Fruit fly (Drosophila melanogaster) whole organism, embryonic: ENCODE results near the gene CG11597.

Experiments used
- Aef1 ChIP-seq: fragments of 200-800 bp; sonication (Bioruptor generic); IDR thresholded peaks from 3 replicates; pipeline ENCODE4 v1.3.6; 2022; ENCODE audit warnings: missing biosample characterization, missing genetic modification characterization
- Antp ChIP-seq: fragments of 200-800 bp; sonication (Bioruptor generic); optimal IDR thresholded peaks from 3 replicates; lab custom pipeline; 2016; ENCODE audit warnings: missing biosample characterization, missing genetic modification characterization
- CG10147 ChIP-seq: fragments of 200-800 bp; sonication (Bioruptor generic); optimal IDR thresholded peaks from 2 replicates; lab custom pipeline; 2019; ENCODE audit warnings: missing biosample characterization, mild to moderate bottlenecking, missing genetic modification characterization, moderate library complexity
- CG10274 ChIP-seq: fragments of 200-800 bp; sonication (Bioruptor generic); optimal IDR thresholded peaks from 3 replicates; lab custom pipeline; 2017; ENCODE audit warnings: missing biosample characterization, mild to moderate bottlenecking, missing genetic modification characterization
- CG12071 ChIP-seq: fragments of 200-800 bp; sonication (Bioruptor generic); optimal IDR thresholded peaks from 3 replicates; lab custom pipeline; 2018; ENCODE audit warnings: missing biosample characterization, mild to moderate bottlenecking, missing genetic modification characterization
- CG1233 ChIP-seq: fragments of 200-800 bp; sonication (Bioruptor generic); optimal IDR thresholded peaks from 4 replicates; lab custom pipeline; 2018; ENCODE audit warnings: missing biosample characterization, mild to moderate bottlenecking, missing genetic modification characterization
- CG12769 ChIP-seq: fragments of 200-800 bp; sonication (Bioruptor generic); optimal IDR thresholded peaks from 2 replicates; lab custom pipeline; 2019; ENCODE audit warnings: missing biosample characterization, mild to moderate bottlenecking, missing genetic modification characterization, moderate library complexity
- CG13296 ChIP-seq: fragments of 200-800 bp; sonication (Bioruptor generic); optimal IDR thresholded peaks from 3 replicates; lab custom pipeline; 2018; ENCODE audit warnings: missing biosample characterization, mild to moderate bottlenecking, missing genetic modification characterization
- CG14014 ChIP-seq: fragments of 200-800 bp; sonication (Bioruptor generic); IDR thresholded peaks from 2 replicates; pipeline ENCODE4 v1.3.6; 2022; ENCODE audit warnings: missing biosample characterization, missing genetic modification characterization
- CG14441 ChIP-seq: fragments of 200-800 bp; sonication (Bioruptor generic); IDR thresholded peaks from 2 replicates; pipeline ENCODE4 v1.3.6; 2022; ENCODE audit warnings: missing biosample characterization, missing genetic modification characterization
- CG15696 ChIP-seq: fragments of 200-800 bp; sonication (Bioruptor generic); optimal IDR thresholded peaks from 2 replicates; lab custom pipeline; 2019; ENCODE audit warnings: missing biosample characterization, mild to moderate bottlenecking, missing genetic modification characterization, moderate library complexity
- CG16863 ChIP-seq: fragments of 200-800 bp; sonication (Bioruptor generic); optimal IDR thresholded peaks from 3 replicates; lab custom pipeline; 2016; ENCODE audit warnings: missing biosample characterization, missing genetic modification characterization
- CG2116 ChIP-seq: fragments of 200-800 bp; sonication (Bioruptor generic); optimal IDR thresholded peaks from 3 replicates; lab custom pipeline; 2018; ENCODE audit warnings: missing biosample characterization, mild to moderate bottlenecking, missing genetic modification characterization
- CG2129 ChIP-seq: fragments of 200-800 bp; sonication (Bioruptor generic); IDR thresholded peaks from 2 replicates; pipeline ENCODE4 v1.3.6; 2022; ENCODE audit warnings: missing biosample characterization, missing genetic modification characterization; ENCODE audit not compliant: partially characterized antibody
- CG3163 ChIP-seq: fragments of 200-800 bp; sonication (Bioruptor generic); optimal IDR thresholded peaks from 3 replicates; lab custom pipeline; 2016; ENCODE audit warnings: missing biosample characterization, missing genetic modification characterization
- CG3838 ChIP-seq: fragments of 200-800 bp; sonication (Bioruptor generic); optimal IDR thresholded peaks from 3 replicates; lab custom pipeline; 2016; ENCODE audit warnings: missing biosample characterization, missing genetic modification characterization
- CG3847 ChIP-seq: fragments of 200-800 bp; sonication (Bioruptor generic); IDR thresholded peaks from 2 replicates; pipeline ENCODE4 v1.3.6; 2022; ENCODE audit warnings: missing biosample characterization, missing genetic modification characterization
- CG4404 ChIP-seq: fragments of 200-800 bp; sonication (Bioruptor generic); IDR thresholded peaks from 2 replicates; pipeline ENCODE4 v1.3.6; 2022; ENCODE audit warnings: missing biosample characterization, missing genetic modification characterization
- CG6175 ChIP-seq: fragments of 200-800 bp; sonication (Bioruptor generic); IDR thresholded peaks from 3 replicates; pipeline ENCODE4 v1.3.6; 2022; ENCODE audit warnings: missing biosample characterization, missing genetic modification characterization
- CG6654 ChIP-seq: fragments of 200-800 bp; sonication (Bioruptor generic); optimal IDR thresholded peaks from 2 replicates; lab custom pipeline; 2017; ENCODE audit warnings: missing biosample characterization, mild to moderate bottlenecking, missing genetic modification characterization
- CG6854 ChIP-seq: fragments of 200-800 bp; sonication (Bioruptor generic); optimal IDR thresholded peaks from 3 replicates; lab custom pipeline; 2017; ENCODE audit warnings: missing biosample characterization, mild to moderate bottlenecking, missing genetic modification characterization
- CG7745 ChIP-seq: fragments of 200-800 bp; sonication (Bioruptor generic); optimal IDR thresholded peaks from 2 replicates; lab custom pipeline; 2018; ENCODE audit warnings: missing biosample characterization, mild to moderate bottlenecking, missing genetic modification characterization, moderate library complexity
- CG9609 ChIP-seq: fragments of 200-800 bp; sonication (Bioruptor generic); optimal IDR thresholded peaks from 3 replicates; lab custom pipeline; 2016; ENCODE audit warnings: missing biosample characterization, missing genetic modification characterization
- CHES-1-like ChIP-seq: fragments of 200-800 bp; sonication (Bioruptor generic); optimal IDR thresholded peaks from 2 replicates; lab custom pipeline; 2016; ENCODE audit warnings: missing biosample characterization, missing genetic modification characterization
- Deaf1 ChIP-seq: fragments of 200-800 bp; optimal IDR thresholded peaks from 3 replicates; lab custom pipeline; 2019; ENCODE audit warnings: missing biosample characterization, mild to moderate bottlenecking, missing genetic modification characterization, moderate library complexity
- Dll ChIP-seq: fragments of 200-800 bp; sonication (Bioruptor generic); IDR thresholded peaks from 4 replicates; pipeline ENCODE4 v1.3.6; 2022; ENCODE audit warnings: missing biosample characterization, missing genetic modification characterization; ENCODE audit not compliant: partially characterized antibody
- HmgD ChIP-seq: fragments of 200-800 bp; sonication (Bioruptor generic); optimal IDR thresholded peaks from 3 replicates; lab custom pipeline; 2016; ENCODE audit warnings: missing biosample characterization, missing genetic modification characterization
- Lhr ChIP-seq: fragments of 200-800 bp; sonication (Bioruptor generic); optimal IDR thresholded peaks from 3 replicates; lab custom pipeline; 2017; ENCODE audit warnings: mild to moderate bottlenecking, missing biosample characterization, missing genetic modification reagents, missing genetic modification characterization
- Mrtf ChIP-seq: fragments of 200-800 bp; sonication (Bioruptor generic); IDR thresholded peaks from 3 replicates; pipeline ENCODE4 v1.3.6; 2022; ENCODE audit warnings: missing biosample characterization, missing genetic modification characterization
- NC2α ChIP-seq: fragments of 200-800 bp; sonication (Bioruptor generic); optimal IDR thresholded peaks from 2 replicates; lab custom pipeline; 2016; ENCODE audit warnings: missing biosample characterization, missing genetic modification characterization
- NfI ChIP-seq: fragments of 200-800 bp; sonication (Bioruptor generic); optimal IDR thresholded peaks from 3 replicates; lab custom pipeline; 2018; ENCODE audit warnings: missing biosample characterization, mild to moderate bottlenecking, missing genetic modification characterization, moderate library complexity
- Ravus ChIP-seq: fragments of 200-800 bp; sonication (Bioruptor generic); IDR thresholded peaks from 2 replicates; pipeline ENCODE4 v1.3.6; 2022; ENCODE audit warnings: missing biosample characterization, missing genetic modification characterization
- Taf1 ChIP-seq: fragments of 200-800 bp; sonication (Bioruptor generic); IDR thresholded peaks from 2 replicates; pipeline ENCODE4 v1.3.6; 2022; ENCODE audit warnings: missing biosample characterization, missing genetic modification characterization
- ato ChIP-seq: fragments of 200-800 bp; sonication (Bioruptor generic); IDR thresholded peaks from 2 replicates; pipeline ENCODE4 v1.3.6; 2022; ENCODE audit warnings: missing biosample characterization, missing genetic modification characterization; ENCODE audit not compliant: partially characterized antibody
- chn ChIP-seq: fragments of 200-800 bp; sonication (Bioruptor generic); optimal IDR thresholded peaks from 2 replicates; lab custom pipeline; 2016; ENCODE audit warnings: missing biosample characterization, missing genetic modification characterization
- ci ChIP-seq: fragments of 200-800 bp; sonication (Bioruptor generic); IDR thresholded peaks from 3 replicates; pipeline ENCODE4 v1.3.6; 2022; ENCODE audit warnings: missing biosample characterization, missing genetic modification characterization
- crc ChIP-seq: fragments of 200-800 bp; sonication (Bioruptor generic); optimal IDR thresholded peaks from 2 replicates; lab custom pipeline; 2016; ENCODE audit warnings: missing biosample characterization, missing genetic modification characterization
- dmrt99B ChIP-seq: fragments of 200-800 bp; sonication (Bioruptor generic); optimal IDR thresholded peaks from 2 replicates; lab custom pipeline; 2018; ENCODE audit warnings: missing biosample characterization, mild to moderate bottlenecking, missing genetic modification characterization, moderate library complexity
- fd64A ChIP-seq: fragments of 200-800 bp; sonication (Bioruptor generic); optimal IDR thresholded peaks from 3 replicates; lab custom pipeline; 2018; ENCODE audit warnings: missing biosample characterization, mild to moderate bottlenecking, missing genetic modification characterization
- fd96Cb ChIP-seq: fragments of 200-800 bp; sonication (Bioruptor generic); optimal IDR thresholded peaks from 2 replicates; lab custom pipeline; 2018; ENCODE audit warnings: missing biosample characterization, mild to moderate bottlenecking, missing genetic modification characterization, moderate library complexity
- gem ChIP-seq: fragments of 200-800 bp; sonication (Bioruptor generic); optimal IDR thresholded peaks from 2 replicates; lab custom pipeline; 2019; ENCODE audit warnings: missing biosample characterization, mild to moderate bottlenecking, missing genetic modification characterization, moderate library complexity
- hb ChIP-seq: fragments of 200-800 bp; sonication (Bioruptor generic); IDR thresholded peaks from 3 replicates; pipeline ENCODE4 v1.3.6; 2022; ENCODE audit warnings: missing biosample characterization, missing genetic modification characterization; ENCODE audit not compliant: partially characterized antibody
- jigr1 ChIP-seq: fragments of 200-800 bp; sonication (Bioruptor generic); IDR thresholded peaks from 3 replicates; pipeline ENCODE4 v1.3.6; 2022; ENCODE audit warnings: missing biosample characterization, missing genetic modification characterization
- nerfin-2 ChIP-seq: fragments of 200-800 bp; sonication (Bioruptor generic); IDR thresholded peaks from 2 replicates; pipeline ENCODE4 v1.3.6; 2022; ENCODE audit warnings: missing biosample characterization, missing genetic modification characterization; ENCODE audit not compliant: partially characterized antibody
- onecut ChIP-seq: fragments of 200-800 bp; sonication (Bioruptor generic); IDR thresholded peaks from 2 replicates; pipeline ENCODE4 v1.3.6; 2022; ENCODE audit warnings: missing biosample characterization, missing genetic modification characterization
- pb ChIP-seq: fragments of 200-800 bp; sonication (Bioruptor generic); optimal IDR thresholded peaks from 3 replicates; lab custom pipeline; 2016; ENCODE audit warnings: missing biosample characterization, missing genetic modification characterization
- rib ChIP-seq: fragments of 200-800 bp; sonication (Bioruptor generic); IDR thresholded peaks from 2 replicates; pipeline ENCODE4 v1.3.6; 2022; ENCODE audit warnings: missing biosample characterization, missing genetic modification characterization
- scrt ChIP-seq: fragments of 200-800 bp; sonication (Bioruptor generic); optimal IDR thresholded peaks from 2 replicates; lab custom pipeline; 2018; ENCODE audit warnings: missing biosample characterization, mild to moderate bottlenecking, missing genetic modification characterization, moderate library complexity
- tin ChIP-seq: fragments of 200-800 bp; sonication (Bioruptor generic); optimal IDR thresholded peaks from 3 replicates; lab custom pipeline; 2016; ENCODE audit warnings: missing biosample characterization, missing genetic modification characterization
- vnd ChIP-seq: fragments of 200-800 bp; sonication (Bioruptor generic); IDR thresholded peaks from 3 replicates; pipeline ENCODE4 v1.3.6; 2022; ENCODE audit warnings: missing biosample characterization, missing genetic modification characterization; ENCODE audit not compliant: partially characterized antibody
- wor ChIP-seq: fragments of 200-800 bp; sonication (Bioruptor generic); IDR thresholded peaks from 2 replicates; pipeline ENCODE4 v1.3.6; 2022; ENCODE audit warnings: missing biosample characterization, missing genetic modification characterization

The CG11597 gene

DNA sequence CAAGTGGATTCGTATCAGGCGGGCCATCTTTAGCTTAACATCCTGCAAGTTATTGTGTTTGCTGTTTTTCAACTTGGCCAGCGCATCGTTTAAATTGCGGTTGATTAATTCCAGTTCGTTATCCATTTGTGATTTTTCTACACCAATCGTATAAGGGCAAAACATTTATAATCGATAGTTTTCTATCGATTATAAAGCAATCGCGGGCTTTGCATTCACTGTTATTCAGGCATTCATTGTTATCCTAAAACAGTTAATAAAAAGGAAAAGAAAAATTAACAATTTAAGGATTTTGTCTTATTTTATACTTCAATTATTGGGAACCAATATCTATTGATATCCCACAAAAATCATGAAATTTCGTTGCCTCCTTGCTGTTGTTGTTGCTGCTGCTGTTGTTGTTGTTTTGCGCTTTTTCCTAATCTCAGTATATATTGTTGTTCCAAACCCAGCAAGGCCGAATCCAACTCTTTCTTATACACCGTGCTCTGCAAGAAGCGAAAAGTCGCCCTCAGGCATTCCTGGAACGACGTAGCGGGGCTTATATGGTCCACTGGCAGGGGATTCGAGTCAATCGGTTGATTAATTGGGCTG, 3.6 kb upstream of the CG11597 start, which contains the start of gene CG32095 (continued):
- no peak for TF ChIP-seq chn (GFP tag; lab: Kevin White, UChicago)
- TF ChIP-seq scrt: no peak
- TF ChIP-seq jigr1 (GFP tag; lab: Robert Waterston, UW): no peak
- no peak for TF ChIP-seq dmrt99B
- TF ChIP-seq CG15696: no peak
- no peak for TF ChIP-seq CG6175 (GFP tag; lab: Robert Waterston, UW)
- TF ChIP-seq Taf1 (GFP tag; lab: Robert Waterston, UW): no peak
- TF ChIP-seq crc: no peak
- no peak for TF ChIP-seq CG6654 (GFP tag; lab: Kevin White, UChicago)
- peak; percentile 53 for TF ChIP-seq CG2129 (GFP tag; lab: Robert Waterston, UW)
- no peak for TF ChIP-seq CG14441 (GFP tag; lab: Robert Waterston, UW)
- no peak for TF ChIP-seq Mrtf (GFP tag; lab: Robert Waterston, UW)
- peak; percentile 88 for TF ChIP-seq Dll (GFP tag; lab: Robert Waterston, UW)
- no peak for TF ChIP-seq ci (GFP tag; lab: Robert Waterston, UW)
- no peak for TF ChIP-seq fd64A (GFP tag; lab: Kevin White, UChicago)
- TF ChIP-seq fd96Cb (tag; lab: Kevin White, UChicago): no peak
- no peak for TF ChIP-seq onecut
- TF ChIP-seq CG3847: no peak
- TF ChIP-seq nerfin-2 (GFP tag; lab: Robert Waterston, UW): peak; percentile 60; the same call in 1 of the 2 replicates
- TF ChIP-seq Deaf1 (tag; lab: Kevin White, UChicago): no peak
- TF ChIP-seq Lhr: no peak
- peak; percentile 51; the same call in 1 of the 3 replicates for TF ChIP-seq hb (GFP tag; lab: Robert Waterston, UW)
- no peak for TF ChIP-seq tin
- peak; percentile 66; the same call in 1 of the 2 replicates for TF ChIP-seq ato
- no peak for TF ChIP-seq CG10274 (GFP tag; lab: Kevin White, UChicago)
- no peak for TF ChIP-seq Ravus (GFP tag; lab: Robert Waterston, UW)
- peak; percentile 66; the same call in 2 of the 3 replicates for TF ChIP-seq vnd
- no peak for TF ChIP-seq CG16863 (GFP tag; lab: Kevin White, UChicago)
- TF ChIP-seq CG13296 (GFP tag; lab: Kevin White, UChicago): no peak
- no peak for TF ChIP-seq CG12071
- no peak for TF ChIP-seq CG3163 (GFP tag; lab: Kevin White, UChicago)
- no peak for TF ChIP-seq gem (tag; lab: Kevin White, UChicago)
- no peak for TF ChIP-seq CG10147 (GFP tag; lab: Kevin White, UChicago)
- TF ChIP-seq CG14014 (GFP tag; lab: Robert Waterston, UW): no peak
- no peak for TF ChIP-seq CG4404 (GFP tag; lab: Robert Waterston, UW)
- TF ChIP-seq Aef1 (GFP tag; lab: Robert Waterston, UW): no peak
- no peak for TF ChIP-seq rib (GFP tag; lab: Robert Waterston, UW)
- no peak for TF ChIP-seq CG6854 (GFP tag; lab: Kevin White, UChicago)
- no peak for TF ChIP-seq NfI (GFP tag; lab: Kevin White, UChicago)
- TF ChIP-seq CG12769 (tag; lab: Kevin White, UChicago): no peak
- no peak for TF ChIP-seq CG1233 (GFP tag; lab: Kevin White, UChicago)
- TF ChIP-seq CHES-1-like (GFP tag; lab: Kevin White, UChicago): no peak
- no peak for TF ChIP-seq HmgD
- peak; percentile 72 for TF ChIP-seq CG2116
- TF ChIP-seq CG9609 (GFP tag; lab: Kevin White, UChicago): no peak
- no peak for TF ChIP-seq pb (GFP tag; lab: Kevin White, UChicago)
- TF ChIP-seq Antp (GFP tag; lab: Kevin White, UChicago): no peak
- TF ChIP-seq CG7745 (tag; lab: Kevin White, UChicago): no peak
- no peak for TF ChIP-seq NC2α (GFP tag; lab: Kevin White, UChicago)
- TF ChIP-seq wor (GFP tag; lab: Robert Waterston, UW): no peak
- no peak for TF ChIP-seq CG3838 (GFP tag; lab: Kevin White, UChicago)
